Fruit fly (Drosophila melanogaster) whole organism, embryonic: ENCODE data around the gene Fbp2.

Source experiments
- Ada2b ChIP-seq: fragments of 200-800 bp; sonication (Bioruptor generic); IDR thresholded peaks from 2 replicates; pipeline ENCODE4 v1.3.6; 2022; ENCODE audit warnings: missing biosample characterization, missing genetic modification characterization
- Blimp-1 ChIP-seq: fragments of 200-800 bp; sonication (Bioruptor generic); optimal IDR thresholded peaks from 3 replicates; lab custom pipeline; 2018; ENCODE audit warnings: missing biosample characterization, missing genetic modification characterization, mild to moderate bottlenecking, moderate library complexity, missing genetic modification reagents
- CG11398 ChIP-seq: fragments of 200-800 bp; sonication (Bioruptor generic); optimal IDR thresholded peaks from 2 replicates; lab custom pipeline; 2016; ENCODE audit warnings: missing biosample characterization, missing genetic modification characterization
- CG11560 ChIP-seq: fragments of 200-800 bp; sonication (Bioruptor generic); IDR thresholded peaks from 3 replicates; pipeline ENCODE4 v1.3.6; 2022; ENCODE audit warnings: missing biosample characterization, missing genetic modification characterization
- CG12942 ChIP-seq: fragments of 200-800 bp; sonication (Bioruptor generic); optimal IDR thresholded peaks from 3 replicates; lab custom pipeline; 2016; ENCODE audit warnings: missing biosample characterization, missing genetic modification characterization
- CG13123 ChIP-seq: fragments of 200-800 bp; sonication (Bioruptor generic); optimal IDR thresholded peaks from 2 replicates; lab custom pipeline; 2016; ENCODE audit warnings: missing biosample characterization, missing genetic modification characterization
- CG17568 ChIP-seq: fragments of 200-800 bp; sonication (Bioruptor generic); optimal IDR thresholded peaks from 2 replicates; lab custom pipeline; 2018; ENCODE audit warnings: missing biosample characterization, mild to moderate bottlenecking, missing genetic modification characterization, moderate library complexity
- CG31224 ChIP-seq: fragments of 200-800 bp; sonication (Bioruptor generic); IDR thresholded peaks from 2 replicates; pipeline ENCODE4 v1.3.6; 2022; ENCODE audit warnings: missing biosample characterization, missing genetic modification characterization
- CG31365 ChIP-seq: fragments of 200-800 bp; sonication (Bioruptor generic); optimal IDR thresholded peaks from 2 replicates; lab custom pipeline; 2018; ENCODE audit warnings: missing biosample characterization, mild to moderate bottlenecking, missing genetic modification characterization
- CG32532 ChIP-seq: fragments of 200-800 bp; sonication (Bioruptor generic); IDR thresholded peaks from 2 replicates; pipeline ENCODE4 v1.3.6; 2022; ENCODE audit warnings: missing biosample characterization, missing genetic modification characterization
- CG32772 ChIP-seq: fragments of 200-800 bp; sonication (Bioruptor generic); IDR thresholded peaks from 2 replicates; pipeline ENCODE4 v1.3.6; 2022; ENCODE audit warnings: missing biosample characterization, missing genetic modification characterization
- CG3281 ChIP-seq: fragments of 200-800 bp; sonication (Bioruptor generic); optimal IDR thresholded peaks from 3 replicates; lab custom pipeline; 2017; ENCODE audit warnings: missing biosample characterization, mild to moderate bottlenecking, missing genetic modification characterization
- CG3407 ChIP-seq: fragments of 200-800 bp; sonication (Bioruptor generic); optimal IDR thresholded peaks from 2 replicates; lab custom pipeline; 2018; ENCODE audit warnings: missing biosample characterization, mild to moderate bottlenecking, missing genetic modification characterization
- CG4820 ChIP-seq: fragments of 200-800 bp; sonication (Bioruptor generic); optimal IDR thresholded peaks from 3 replicates; lab custom pipeline; 2016; ENCODE audit warnings: missing biosample characterization, missing genetic modification characterization
- CG5953 ChIP-seq: fragments of 200-800 bp; sonication (Bioruptor generic); IDR thresholded peaks from 2 replicates; pipeline ENCODE4 v1.3.6; 2022; ENCODE audit warnings: missing biosample characterization, missing genetic modification characterization
- CG6813 ChIP-seq: fragments of 200-800 bp; sonication (Bioruptor generic); optimal IDR thresholded peaks from 2 replicates; lab custom pipeline; 2017; ENCODE audit warnings: missing biosample characterization, missing genetic modification characterization, mild to moderate bottlenecking, moderate library complexity, missing genetic modification reagents
- CG7372 ChIP-seq: fragments of 200-800 bp; sonication (Bioruptor generic); IDR thresholded peaks from 2 replicates; pipeline ENCODE4 v1.3.6; 2022; ENCODE audit warnings: missing biosample characterization, missing genetic modification characterization
- CG7556 ChIP-seq: fragments of 200-800 bp; sonication (Bioruptor generic); optimal IDR thresholded peaks from 2 replicates; lab custom pipeline; 2017; ENCODE audit warnings: missing biosample characterization, mild to moderate bottlenecking, missing genetic modification characterization
- CG7786 ChIP-seq: fragments of 200-800 bp; sonication (Bioruptor generic); optimal IDR thresholded peaks from 2 replicates; lab custom pipeline; 2016; ENCODE audit warnings: missing biosample characterization, missing genetic modification characterization
- CG7987 ChIP-seq: fragments of 200-800 bp; sonication (Bioruptor generic); optimal IDR thresholded peaks from 2 replicates; lab custom pipeline; 2018; ENCODE audit warnings: missing biosample characterization, mild to moderate bottlenecking, missing genetic modification characterization, moderate library complexity
- CG9817 ChIP-seq: fragments of 200-800 bp; sonication (Bioruptor generic); optimal IDR thresholded peaks from 2 replicates; lab custom pipeline; 2018; ENCODE audit warnings: missing biosample characterization, mild to moderate bottlenecking, missing genetic modification characterization, moderate library complexity
- D19B ChIP-seq: fragments of 200-800 bp; sonication (Bioruptor generic); optimal IDR thresholded peaks from 2 replicates; lab custom pipeline; 2017; ENCODE audit warnings: missing biosample characterization, mild to moderate bottlenecking, missing genetic modification characterization
- Dbx ChIP-seq: fragments of 200-800 bp; sonication (Bioruptor generic); IDR thresholded peaks from 3 replicates; pipeline ENCODE4 v1.3.6; 2022; ENCODE audit warnings: missing biosample characterization, missing genetic modification characterization
- Gug ChIP-seq: fragments of 200-800 bp; sonication (Bioruptor generic); IDR thresholded peaks from 4 replicates; pipeline ENCODE4 v1.3.6; 2022; ENCODE audit warnings: missing biosample characterization, missing genetic modification characterization
- HLH3B ChIP-seq: fragments of 200-800 bp; sonication (Bioruptor generic); IDR thresholded peaks from 2 replicates; pipeline ENCODE4 v1.3.6; 2022; ENCODE audit warnings: missing biosample characterization, missing genetic modification characterization
- Max ChIP-seq: fragments of 200-800 bp; sonication (Bioruptor generic); optimal IDR thresholded peaks from 2 replicates; lab custom pipeline; 2016; ENCODE audit warnings: missing biosample characterization, mild to moderate bottlenecking, missing genetic modification characterization
- NC2α ChIP-seq: fragments of 200-800 bp; sonication (Bioruptor generic); optimal IDR thresholded peaks from 2 replicates; lab custom pipeline; 2016; ENCODE audit warnings: missing biosample characterization, missing genetic modification characterization
- Neu2 ChIP-seq: fragments of 200-800 bp; sonication (Bioruptor generic); optimal IDR thresholded peaks from 3 replicates; lab custom pipeline; 2016; ENCODE audit warnings: missing biosample characterization, missing genetic modification characterization, borderline replicate concordance
- Nf-YA ChIP-seq: fragments of 200-800 bp; sonication (Bioruptor generic); IDR thresholded peaks from 2 replicates; pipeline ENCODE4 v1.3.6; 2022; ENCODE audit warnings: missing biosample characterization, missing genetic modification characterization
- Opbp ChIP-seq: fragments of 200-800 bp; sonication (Bioruptor generic); IDR thresholded peaks from 3 replicates; pipeline ENCODE4 v1.3.6; 2022; ENCODE audit warnings: missing biosample characterization, missing genetic modification characterization; ENCODE audit not compliant: partially characterized antibody
- Sin3A ChIP-seq: fragments of >200 bp; optimal IDR thresholded peaks from 2 replicates; lab custom pipeline; 2018
- Sox100B ChIP-seq: fragments of 200-800 bp; sonication (Bioruptor generic); optimal IDR thresholded peaks from 3 replicates; lab custom pipeline; 2018; ENCODE audit warnings: missing biosample characterization, mild to moderate bottlenecking, missing genetic modification characterization
- YL-1 ChIP-seq: fragments of 200-800 bp; sonication (Bioruptor generic); optimal IDR thresholded peaks from 3 replicates; lab custom pipeline; 2017; ENCODE audit warnings: missing biosample characterization, mild to moderate bottlenecking, missing genetic modification characterization
- btn ChIP-seq: fragments of 200-800 bp; sonication (Bioruptor generic); optimal IDR thresholded peaks from 2 replicates; lab custom pipeline; 2016; ENCODE audit warnings: missing biosample characterization, missing genetic modification characterization
- cad ChIP-seq: fragments of >200 bp; optimal IDR thresholded peaks from 2 replicates; lab custom pipeline; 2017; ENCODE audit warnings: missing biosample characterization, missing genetic modification characterization
- cas ChIP-seq: fragments of 200-800 bp; sonication (Bioruptor generic); IDR thresholded peaks from 2 replicates; pipeline ENCODE4 v1.3.6; 2022; ENCODE audit warnings: missing biosample characterization, missing genetic modification characterization
- cg ChIP-seq: fragments of 200-800 bp; sonication (Bioruptor generic); optimal IDR thresholded peaks from 3 replicates; lab custom pipeline; 2019; ENCODE audit warnings: missing biosample characterization, mild to moderate bottlenecking, missing genetic modification characterization, moderate library complexity
- crp ChIP-seq, 2 experiments: fragments of 200-800 bp; sonication (Bioruptor generic); optimal IDR thresholded peaks; 2 replicates in 1 of 2; 3 replicates in 1 of 2; lab custom pipeline; 2017; ENCODE audit warnings: missing biosample characterization in 2 of 2, missing genetic modification characterization in 2 of 2, mild to moderate bottlenecking in 1 of 2, moderate library complexity in 1 of 2
- dmrt11E ChIP-seq: fragments of 200-800 bp; sonication (Bioruptor generic); optimal IDR thresholded peaks from 3 replicates; lab custom pipeline; 2018; ENCODE audit warnings: missing biosample characterization, mild to moderate bottlenecking, missing genetic modification characterization, moderate library complexity
- grau ChIP-seq: fragments of 200-800 bp; optimal IDR thresholded peaks from 3 replicates; lab custom pipeline; 2019; ENCODE audit warnings: missing biosample characterization, mild to moderate bottlenecking, missing genetic modification characterization, moderate library complexity
- gsb ChIP-seq: fragments of 200-800 bp; sonication (Bioruptor generic); IDR thresholded peaks from 2 replicates; pipeline ENCODE4 v1.3.6; 2022; ENCODE audit warnings: missing biosample characterization, missing genetic modification characterization
- gt ChIP-seq: fragments of 200-800 bp; sonication (Bioruptor generic); IDR thresholded peaks from 2 replicates; pipeline ENCODE4 v1.3.6; 2022; ENCODE audit warnings: missing biosample characterization, missing genetic modification characterization
- hb ChIP-seq: fragments of 200-800 bp; sonication (Bioruptor generic); IDR thresholded peaks from 3 replicates; pipeline ENCODE4 v1.3.6; 2022; ENCODE audit warnings: missing biosample characterization, missing genetic modification characterization; ENCODE audit not compliant: partially characterized antibody
- ken ChIP-seq: fragments of 200-800 bp; sonication (Bioruptor generic); IDR thresholded peaks from 3 replicates; pipeline ENCODE4 v1.3.6; 2022; ENCODE audit warnings: missing biosample characterization, missing genetic modification characterization
- kni ChIP-seq: fragments of 200-800 bp; sonication (Bioruptor generic); optimal IDR thresholded peaks from 3 replicates; lab custom pipeline; 2017; ENCODE audit warnings: mild to moderate bottlenecking, missing biosample characterization, missing genetic modification reagents, missing genetic modification characterization
- nmo ChIP-seq: fragments of 200-800 bp; sonication (Bioruptor generic); optimal IDR thresholded peaks from 2 replicates; lab custom pipeline; 2018; ENCODE audit warnings: missing biosample characterization, mild to moderate bottlenecking, missing genetic modification characterization, moderate library complexity
- run ChIP-seq: fragments of 200-800 bp; sonication (Bioruptor generic); optimal IDR thresholded peaks from 3 replicates; lab custom pipeline; 2018; ENCODE audit warnings: missing biosample characterization, mild to moderate bottlenecking, missing genetic modification characterization
- sens ChIP-seq: fragments of 200-800 bp; sonication (Bioruptor generic); peaks from one replicate; lab custom pipeline; 2016; ENCODE audit warnings: missing biosample characterization, missing genetic modification characterization
- shn ChIP-seq: fragments of 200-800 bp; sonication (Bioruptor generic); optimal IDR thresholded peaks from 3 replicates; lab custom pipeline; 2016; ENCODE audit warnings: missing biosample characterization, missing genetic modification characterization
- sug ChIP-seq: fragments of 200-800 bp; optimal IDR thresholded peaks from 2 replicates; lab custom pipeline; 2019; ENCODE audit warnings: missing biosample characterization, mild to moderate bottlenecking, missing genetic modification characterization, moderate library complexity
- wdn ChIP-seq: fragments of 200-800 bp; sonication (Bioruptor generic); IDR thresholded peaks from 2 replicates; pipeline ENCODE4 v1.3.6; 2022; ENCODE audit warnings: missing biosample characterization, missing genetic modification characterization
- zfh1 ChIP-seq: fragments of 200-800 bp; sonication (Bioruptor generic); IDR thresholded peaks from 3 replicates; pipeline ENCODE4 v1.3.6; 2022; ENCODE audit warnings: missing biosample characterization, missing genetic modification characterization

The Fbp2 gene

DNA sequence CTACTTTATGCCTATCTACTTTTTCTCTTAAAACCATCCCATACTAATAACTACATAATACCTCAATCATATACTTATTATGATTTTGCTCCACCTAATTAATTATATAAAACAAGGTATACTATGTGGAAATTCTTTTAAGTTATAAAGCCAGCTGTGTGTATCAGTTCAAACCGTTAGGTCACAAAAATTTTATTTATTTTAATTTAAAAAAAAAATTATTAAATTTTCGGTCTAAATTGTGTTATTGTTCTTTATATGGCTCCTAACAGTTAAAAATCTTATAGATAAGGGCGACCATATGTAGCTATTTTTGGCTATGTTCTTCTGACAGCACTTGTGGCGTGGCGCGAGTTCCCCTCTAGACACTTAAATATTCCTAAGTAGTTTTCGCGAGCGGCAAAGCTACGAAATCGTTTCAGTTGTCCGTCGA is 39.3 kb upstream of the Fbp2 start, which contains the start of gene Aldh (continued):
- TF ChIP-seq ken (GFP tag; lab: Robert Waterston, UW) (no peak), zfh1 (GFP tag; lab: Robert Waterston, UW) (no peak), CG3407 (GFP tag; lab: Kevin White, UChicago) (no peak), D19B (peak; percentile 43), Max (GFP tag; lab: Kevin White, UChicago) (no peak), CG12942 (no peak), YL-1 (GFP tag; lab: Kevin White, UChicago) (no peak), kni (GFP tag; lab: Kevin White, UChicago) (no peak), wdn (GFP tag; lab: Robert Waterston, UW) (no peak), Ada2b (no peak), crp (GFP tag; optimal IDR thresholded peaks at IDR 0.05; lab: Kevin White, UChicago) (no peak), CG4820 (GFP tag; lab: Kevin White, UChicago) (no peak), CG13123 (GFP tag; lab: Kevin White, UChicago) (no peak), gt (no peak), grau (no peak), Dbx (GFP tag; lab: Robert Waterston, UW) (peak; percentile 63), gsb (no peak), Sox100B (GFP tag; lab: Kevin White, UChicago) (peak; percentile 12), CG5953 (GFP tag; lab: Robert Waterston, UW) (no peak), nmo (peak; percentile 19), CG32772 (GFP tag; lab: Robert Waterston, UW) (0 out of 2 replicates have a peak, but pooled peaks have one; percentile 5), HLH3B (GFP tag; lab: Robert Waterston, UW) (no peak), btn (GFP tag; lab: Kevin White, UChicago) (no peak), CG6813 (GFP tag; lab: Kevin White, UChicago) (no peak), NC2α (GFP tag; lab: Kevin White, UChicago) (no peak), CG31224 (GFP tag; lab: Robert Waterston, UW) (peak; percentile 41), CG7786 (GFP tag; lab: Kevin White, UChicago) (no peak), CG31365 (tag; lab: Kevin White, UChicago) (no peak), CG32532 (GFP tag; lab: Robert Waterston, UW) (peak; percentile 73), Opbp (GFP tag; lab: Robert Waterston, UW) (no peak), CG11398 (no peak), CG7556 (GFP tag; lab: Kevin White, UChicago) (no peak), CG9817 (peak; percentile 44), Sin3A (lab: Kevin White, UChicago) (no peak), cas (no peak), hb (GFP tag; lab: Robert Waterston, UW) (no peak), CG3281 (GFP tag; lab: Kevin White, UChicago) (peak; percentile 64), dmrt11E (no peak), cg (GFP tag; lab: Kevin White, UChicago) (no peak), sug (tag; lab: Kevin White, UChicago) (peak; percentile 49), sens (GFP tag; lab: Kevin White, UChicago) (no peak), run (tag; lab: Kevin White, UChicago) (no peak), CG17568 (no peak), Gug (GFP tag; lab: Robert Waterston, UW) (peak; percentile 30; the same call in 1 of the 4 replicates), cad (GFP tag; lab: Kevin White, UChicago) (no peak), CG7372 (GFP tag; lab: Robert Waterston, UW) (peak; percentile 20; the same call in 1 of the 2 replicates), CG7987 (GFP tag; lab: Kevin White, UChicago) (no peak), Nf-YA (no peak), Blimp-1 (GFP tag; lab: Kevin White, UChicago) (no peak), CG11560 (tag; lab: Robert Waterston, UW) (no peak), shn (GFP tag; lab: Kevin White, UChicago) (no peak), Neu2 (GFP tag; lab: Kevin White, UChicago) (no peak)
